Worm (Caenorhabditis elegans) whole organism, young adult: Measurements from ENCODE around the gene plep-1.

ENCODE experiments used
- T07F8.4 ChIP-seq: sonication (generic microtip); optimal IDR thresholded peaks from 2 replicates; lab custom pipeline; 2016; ENCODE audit warnings: mild to moderate bottlenecking, missing genetic modification characterization, moderate library complexity, missing compliant biosample characterization
- Y67H2A.10 ChIP-seq: fragments of 200-800 bp; sonication (Bioruptor generic); conservative IDR thresholded peaks from 2 replicates; pipeline ENCODE4 v1.3.6; 2022; ENCODE audit warnings: missing genetic modification reagents, missing genetic modification characterization, missing compliant biosample characterization
- akir-1 ChIP-seq: fragments of 200-800 bp; sonication (Bioruptor generic); optimal IDR thresholded peaks from 2 replicates; lab custom pipeline; 2018; ENCODE audit warnings: mild to moderate bottlenecking, missing genetic modification characterization, moderate library complexity, missing compliant biosample characterization
- ama-1 ChIP-seq, 3 experiments: fragments of 150-350 bp in 1 of 3; sonication (generic microtip) in 2 of 3; optimal IDR thresholded peaks; 2 replicates each; lab custom pipeline; 2014 to 2018; ENCODE audit warnings: missing biosample characterization in 2 of 3, missing genetic modification characterization in 2 of 3, missing genetic modification reagents in 2 of 3
- attf-3 ChIP-seq: fragments of 200-800 bp; sonication (Bioruptor generic); conservative IDR thresholded peaks from 2 replicates; pipeline ENCODE4 v1.3.6; 2022; ENCODE audit warnings: missing genetic modification reagents, missing genetic modification characterization, missing compliant biosample characterization
- attf-5 ChIP-seq: fragments of 200-800 bp; sonication (Bioruptor generic); optimal IDR thresholded peaks from 2 replicates; lab custom pipeline; 2018; ENCODE audit warnings: mild to moderate bottlenecking, missing genetic modification characterization, missing compliant biosample characterization
- lsl-1 ChIP-seq: fragments of 200-800 bp; sonication (Bioruptor generic); optimal IDR thresholded peaks from 2 replicates; lab custom pipeline; 2018; ENCODE audit warnings: mild to moderate bottlenecking, missing genetic modification characterization, moderate library complexity, missing compliant biosample characterization
- nhr-27 ChIP-seq: fragments of 200-800 bp; sonication (Bioruptor generic); optimal IDR thresholded peaks from 2 replicates; lab custom pipeline; 2018; ENCODE audit warnings: mild to moderate bottlenecking, missing genetic modification characterization, moderate library complexity, missing compliant biosample characterization

DNA sequence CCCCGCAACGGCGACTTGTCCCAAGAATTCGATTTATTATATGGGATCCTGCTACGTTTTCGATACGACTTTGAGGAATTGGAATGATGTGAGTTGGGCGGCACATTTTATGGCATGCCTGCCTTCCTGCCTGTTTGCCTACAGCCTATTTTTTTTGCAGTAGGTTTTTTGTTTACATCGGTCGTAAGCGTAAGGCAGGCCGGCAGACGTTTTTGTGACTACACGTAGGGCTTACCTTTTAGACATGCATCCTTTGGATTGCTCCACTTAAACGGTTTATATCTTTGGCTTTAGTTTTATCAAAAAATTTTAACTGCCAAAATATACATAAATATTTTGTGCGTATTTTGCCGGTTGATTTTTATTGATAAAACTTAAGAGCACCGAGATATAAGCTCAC lies 47.2 kb upstream of the plep-1 start:
- TF ChIP-seq ama-1 (optimal IDR thresholded peaks at IDR 0.05; lab: Kevin White, UChicago) (no peak), ama-1 (GFP tag; optimal IDR thresholded peaks at IDR 0.05; lab: Kevin White, UChicago) (no peak), attf-5 (GFP tag; lab: Kevin White, UChicago) (no peak), T07F8.4 (tag; lab: Kevin White, UChicago) (no peak), lsl-1 (no peak), attf-3 (GFP tag; lab: Robert Waterston, UW) (no peak), akir-1 (GFP tag; lab: Kevin White, UChicago) (no peak), nhr-27 (tag; lab: Kevin White, UChicago) (no peak), Y67H2A.10 (GFP tag; lab: Robert Waterston, UW) (no peak)
